Worm (Caenorhabditis elegans): ENCODE data around the gene sto-1.

Gene sto-1

DNA sequence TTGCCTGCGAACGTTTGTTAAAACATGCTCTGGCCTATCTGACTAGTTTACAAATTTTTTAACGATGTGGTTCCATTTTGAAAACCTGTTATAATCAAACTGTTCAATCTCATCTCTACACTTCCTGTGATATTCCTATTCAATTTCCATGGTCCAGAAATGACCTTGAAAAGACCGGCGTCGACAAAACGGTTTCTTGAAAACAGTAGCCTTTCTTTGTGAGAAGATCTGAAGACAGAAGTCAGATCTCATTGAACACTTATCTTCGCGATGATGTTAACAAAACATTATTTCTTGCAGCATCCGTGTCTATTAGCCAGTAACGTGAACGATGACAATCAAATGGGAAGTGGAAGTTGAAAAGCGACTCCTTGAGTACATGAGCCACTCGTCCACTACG is 34.0 kb downstream of the sto-1 start, which contains the start of gene C44E12.1:
Gene C44E12.1, plus strand, starts transcription at position 301 of the 400 bp plus-strand sequence.
- no peak for TF ChIP-seq F13C5.2 (tag; optimal IDR thresholded peaks at IDR 0.05)
- TF ChIP-seq B0310.2 (tag; optimal IDR thresholded peaks at IDR 0.05) = no peak
- TF ChIP-seq tbx-37 (GFP tag; conservative IDR thresholded peaks at IDR 0.05) = no peak
- TF ChIP-seq scrt-1 (GFP tag; IDR thresholded peaks at IDR 0.05) = no peak
- TF ChIP-seq sea-1 (GFP tag; conservative IDR thresholded peaks at IDR 0.05) = no peak
- TF ChIP-seq pes-1 (GFP tag; IDR thresholded peaks at IDR 0.05) = no peak
- TF ChIP-seq ceh-36 (tag; optimal IDR thresholded peaks at IDR 0.05) = no peak
- TF ChIP-seq tbx-11 (GFP tag; IDR thresholded peaks at IDR 0.05) = no peak
- TF ChIP-seq hmg-4 (GFP tag; optimal IDR thresholded peaks at IDR 0.05) = no peak
- no peak for TF ChIP-seq ama-1 (optimal IDR thresholded peaks at IDR 0.05)
- TF ChIP-seq aly-1 (tag; optimal IDR thresholded peaks at IDR 0.05) = no peak
- TF ChIP-seq ets-7 (tag; optimal IDR thresholded peaks at IDR 0.05) = no peak

DNA sequence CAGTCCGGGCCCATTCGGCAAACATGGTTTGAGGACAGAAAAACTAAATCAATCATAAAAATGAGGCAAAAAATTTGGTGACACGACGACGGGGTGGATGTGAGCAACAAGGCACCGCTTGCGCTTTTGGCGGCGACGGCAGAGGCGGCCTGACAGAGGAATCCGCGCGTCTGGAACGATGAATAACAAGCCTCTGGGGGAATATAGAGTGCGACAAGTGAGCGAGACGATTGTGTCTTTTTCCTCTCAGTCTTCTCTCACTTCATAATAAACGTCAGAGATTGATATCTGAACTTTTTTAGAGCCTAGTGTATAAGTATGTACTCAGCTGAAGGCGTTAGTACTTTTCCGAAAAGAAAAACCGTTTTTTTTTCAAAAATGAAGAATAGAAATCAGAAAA is 45.4 kb downstream of the sto-1 start, which contains the start of gene twk-17:
Gene twk-17, minus strand, starts transcription at position 101 of the 400 bp plus-strand sequence.
- TF ChIP-seq pes-1 (GFP tag; IDR thresholded peaks at IDR 0.05) (no peak), B0310.2 (tag; optimal IDR thresholded peaks at IDR 0.05) (no peak), hmbx-1 (tag; optimal IDR thresholded peaks at IDR 0.05) (no peak), ets-7 (tag; optimal IDR thresholded peaks at IDR 0.05) (no peak), ceh-13 (GFP tag; optimal IDR thresholded peaks at IDR 0.05) (no peak)

Data from whole organism, early embryonic.